Worm (Caenorhabditis elegans): Measurements from ENCODE around the gene C34F6.9.

Gene C34F6.9

ce11 chrX:11189515-11189914 lies 32.9 kb downstream of the C34F6.9 start, which contains the start of gene F13D2.1:
F13D2.1 (minus strand) TSS chrX:11189615.
- TF ChIP-seq W03F9.2 (tag; optimal IDR thresholded peaks at IDR 0.05) (no peak), dao-5 (tag; optimal IDR thresholded peaks at IDR 0.05) (no peak), him-1 (tag; optimal IDR thresholded peaks at IDR 0.05) (no peak)

- TF ChIP-seq W03F9.2 (tag; optimal IDR thresholded peaks at IDR 0.05): no peak
Observed at ce11 chrX:11185498-11185897, 36.9 kb downstream of the C34F6.9 start, which contains the start of gene gnrr-7. gnrr-7 (plus strand) TSS chrX:11185798.

- no peak for TF ChIP-seq dao-5 (tag; optimal IDR thresholded peaks at IDR 0.05)
- no peak for TF ChIP-seq him-1 (tag; optimal IDR thresholded peaks at IDR 0.05)
- no peak for TF ChIP-seq W03F9.2 (tag; optimal IDR thresholded peaks at IDR 0.05)
Observed at ce11 chrX:11178599-11178998, 43.8 kb downstream of the C34F6.9 start, which contains the start of gene gnrr-6. gnrr-6 (plus strand) TSS chrX:11178899.
